Fruit fly (Drosophila melanogaster) whole organism, wandering third instar larva: Measurements from ENCODE around the gene TwdlB.

ENCODE experiments used
- Hnf4 ChIP-seq: fragments of 200-800 bp; sonication (Bioruptor generic); optimal IDR thresholded peaks from 2 replicates; lab custom pipeline; 2016; ENCODE audit warnings: missing biosample characterization, mild to moderate bottlenecking, missing genetic modification characterization
- OdsH ChIP-seq: fragments of 200-800 bp; sonication (Bioruptor generic); optimal IDR thresholded peaks from 2 replicates; lab custom pipeline; 2016; ENCODE audit warnings: missing biosample characterization, mild to moderate bottlenecking, missing genetic modification characterization
- Rel ChIP-seq, 2 experiments: fragments of 200-800 bp; sonication (Bioruptor generic) in 1 of 2; optimal IDR thresholded peaks; 2 replicates in 1 of 2; 3 replicates in 1 of 2; lab custom pipeline; 2016 to 2019; ENCODE audit warnings: mild to moderate bottlenecking in 2 of 2, missing biosample characterization in 2 of 2, missing genetic modification characterization in 2 of 2, moderate library complexity in 1 of 2
- Sp1 ChIP-seq: fragments of 200-800 bp; sonication (Bioruptor generic); optimal IDR thresholded peaks from 3 replicates; lab custom pipeline; 2019; ENCODE audit warnings: missing biosample characterization, mild to moderate bottlenecking, missing genetic modification characterization, moderate library complexity
- ey ChIP-seq: fragments of 200-800 bp; sonication (Bioruptor generic); optimal IDR thresholded peaks from 2 replicates; lab custom pipeline; 2016; ENCODE audit warnings: missing biosample characterization, missing genetic modification characterization
- psq ChIP-seq: fragments of 200-800 bp; sonication (Bioruptor generic); optimal IDR thresholded peaks from 3 replicates; lab custom pipeline; 2017; ENCODE audit warnings: missing biosample characterization, mild to moderate bottlenecking, missing genetic modification characterization, moderate library complexity

DNA sequence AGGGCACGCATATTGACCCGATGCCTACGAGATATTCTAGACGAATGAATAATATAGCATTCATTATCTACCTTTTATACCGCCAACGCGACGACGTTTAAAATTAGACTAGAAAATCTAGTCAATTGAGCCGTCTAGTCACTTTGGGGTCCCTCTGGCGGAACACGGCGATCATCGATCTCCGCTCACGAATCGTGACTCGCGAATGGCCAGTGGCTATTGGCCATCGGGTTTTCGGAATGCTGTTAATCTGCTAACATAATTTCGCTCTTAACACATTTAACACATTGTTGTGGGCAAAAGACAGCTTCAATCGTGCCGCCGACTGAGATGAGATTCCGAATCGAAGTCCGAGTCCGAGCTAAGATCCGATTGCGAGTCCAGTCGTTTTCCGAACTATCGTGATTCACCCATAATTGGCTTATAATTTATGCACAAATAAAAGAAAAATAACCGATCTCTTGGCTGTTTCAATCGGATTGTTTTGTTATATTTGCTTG is 2.0 kb downstream of the TwdlB start, which contains the start of gene TwdlP:
- TF ChIP-seq Sp1 (GFP tag; lab: Kevin White, UChicago) (no peak), Rel (GFP tag; optimal IDR thresholded peaks at IDR 0.05; lab: Kevin White, UChicago) (no peak), Rel (tag; optimal IDR thresholded peaks at IDR 0.05; lab: Kevin White, UChicago) (no peak), OdsH (GFP tag; lab: Kevin White, UChicago) (no peak), ey (GFP tag; lab: Kevin White, UChicago) (no peak), Hnf4 (no peak), psq (no peak)
